Worm (Caenorhabditis elegans): ENCODE results near the gene srt-39.
A peak's percentile ranks its signal among the peaks of the same experiment; 100 is the strongest.

Gene srt-39

DNA sequence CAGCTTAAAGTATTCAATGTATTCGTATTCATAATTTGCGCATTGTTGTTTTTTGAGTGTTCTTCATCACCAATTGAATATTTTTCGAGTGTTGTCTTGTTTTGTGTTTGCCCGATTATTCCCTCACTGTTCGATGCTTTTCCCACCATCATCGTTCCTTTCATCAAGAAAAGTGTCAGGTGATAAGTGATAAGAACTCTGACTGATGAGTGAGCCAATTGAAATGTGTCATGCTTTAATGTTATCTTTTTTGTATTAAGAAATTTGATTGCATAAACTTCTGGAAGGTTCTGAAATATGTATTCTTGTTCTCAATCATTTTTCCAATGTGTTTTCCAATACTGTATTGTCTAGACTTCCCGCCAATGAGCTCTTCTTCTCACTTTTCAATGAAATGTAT is 9.3 kb upstream of the srt-39 start (continued):
- no peak for TF ChIP-seq mdl-1 (tag; optimal IDR thresholded peaks at IDR 0.05)
- TF ChIP-seq lin-39 (tag; optimal IDR thresholded peaks at IDR 0.05), result no peak
- no peak for TF ChIP-seq zip-2 (tag; optimal IDR thresholded peaks at IDR 0.05)
- TF ChIP-seq aha-1 (tag), result peak; percentile 90
- no peak for TF ChIP-seq nhr-10 (tag; optimal IDR thresholded peaks at IDR 0.05)

DNA sequence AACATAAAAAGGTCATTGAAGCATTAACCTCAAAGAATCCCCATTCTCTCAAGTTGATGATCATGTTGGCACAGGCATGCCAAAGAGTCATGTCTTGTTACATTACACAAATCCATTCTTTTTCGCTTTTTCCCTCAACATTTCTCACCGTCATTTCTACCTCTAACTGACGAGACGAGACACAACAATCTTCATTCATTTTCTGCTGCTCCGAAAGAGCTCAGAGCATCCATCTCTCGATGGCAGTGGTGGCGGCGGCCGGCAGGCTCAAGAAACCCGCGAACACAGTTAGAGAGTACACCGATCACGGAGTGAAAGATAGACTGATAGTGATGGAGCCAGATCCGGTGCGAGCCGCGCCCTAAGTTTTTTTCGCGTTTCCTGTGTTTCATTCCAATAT is 7.5 kb upstream of the srt-39 start:
- no peak for TF ChIP-seq Y105C5A.15 (GFP tag; IDR thresholded peaks at IDR 0.05)
- TF ChIP-seq Y75B8A.6 (GFP tag; IDR thresholded peaks at IDR 0.05), result no peak
- TF ChIP-seq lir-3 (tag; optimal IDR thresholded peaks at IDR 0.05), result no peak
- TF ChIP-seq php-3 (GFP tag; IDR thresholded peaks at IDR 0.05), result no peak
- TF ChIP-seq lin-13 (GFP tag; optimal IDR thresholded peaks at IDR 0.05), result no peak
- no peak for TF ChIP-seq ceh-32 (tag; optimal IDR thresholded peaks at IDR 0.05; ENCODE audit: poor library complexity)
- TF ChIP-seq lsy-2 (tag; optimal IDR thresholded peaks at IDR 0.05), result no peak
- no peak for TF ChIP-seq mep-1 (tag; optimal IDR thresholded peaks at IDR 0.05)
- TF ChIP-seq ceh-28 (tag; optimal IDR thresholded peaks at IDR 0.05), result no peak
- no peak for TF ChIP-seq daf-19 (GFP tag; conservative IDR thresholded peaks at IDR 0.05)
- TF ChIP-seq ztf-7 (tag; optimal IDR thresholded peaks at IDR 0.05), result no peak
- no peak for TF ChIP-seq unc-130 (GFP tag; optimal IDR thresholded peaks at IDR 0.05)
- no peak for TF ChIP-seq F44E2.7 (GFP tag; IDR thresholded peaks at IDR 0.05)
- peak; percentile 41 for TF ChIP-seq nhr-11 (tag; optimal IDR thresholded peaks at IDR 0.05)
- TF ChIP-seq set-16 (GFP tag; IDR thresholded peaks at IDR 0.05), result peak; percentile 54
- TF ChIP-seq nhr-111 (GFP tag; optimal IDR thresholded peaks at IDR 0.05), result no peak
- no peak for TF ChIP-seq saeg-2 (GFP tag; IDR thresholded peaks at IDR 0.05)
- no peak for TF ChIP-seq gei-8 (GFP tag; optimal IDR thresholded peaks at IDR 0.05)
- TF ChIP-seq lim-7 (GFP tag; IDR thresholded peaks at IDR 0.05), result no peak
- TF ChIP-seq F37D6.2 (tag; optimal IDR thresholded peaks at IDR 0.05), result no peak
- peak; percentile 44; the same call in 1 of the 2 replicates for TF ChIP-seq madf-9 (GFP tag; conservative IDR thresholded peaks at IDR 0.05)
- no peak for TF ChIP-seq cey-2 (tag; optimal IDR thresholded peaks at IDR 0.05; ENCODE audit: borderline replicate concordance, insufficient read depth)
- TF ChIP-seq arid-1 (GFP tag; conservative IDR thresholded peaks at IDR 0.05), result no peak
- TF ChIP-seq madf-5 (GFP tag; IDR thresholded peaks at IDR 0.05), result no peak
- peak in 1 of 2 experiments; percentile 12 for TF ChIP-seq daf-16 (GFP tag; optimal IDR thresholded peaks at IDR 0.05)
- TF ChIP-seq daf-16 (tag; optimal IDR thresholded peaks at IDR 0.05), result no peak
- no peak for TF ChIP-seq lin-29 (GFP tag; IDR thresholded peaks at IDR 0.05)
- no peak for TF ChIP-seq ceh-82 (tag; optimal IDR thresholded peaks at IDR 0.05)
- TF ChIP-seq rbr-2 (tag; optimal IDR thresholded peaks at IDR 0.05), result no peak
- TF ChIP-seq pqm-1 (tag; optimal IDR thresholded peaks at IDR 0.05), result no peak
- TF ChIP-seq ZK337.2 (GFP tag; IDR thresholded peaks at IDR 0.05), result no peak
- no peak for TF ChIP-seq snpc-4 (tag; optimal IDR thresholded peaks at IDR 0.05)
- no peak for TF ChIP-seq nhr-25 (tag; optimal IDR thresholded peaks at IDR 0.05; ENCODE audit: borderline replicate concordance, insufficient read depth)
- TF ChIP-seq hif-1 (tag; optimal IDR thresholded peaks at IDR 0.05), result no peak
- TF ChIP-seq dmd-9 (GFP tag; IDR thresholded peaks at IDR 0.05), result no peak
- no peak for TF ChIP-seq attf-4 (tag; optimal IDR thresholded peaks at IDR 0.05)
- peak; percentile 50 for TF ChIP-seq hlh-11 (tag; optimal IDR thresholded peaks at IDR 0.05)
- no peak for TF ChIP-seq ceh-62 (tag; optimal IDR thresholded peaks at IDR 0.05)
- TF ChIP-seq mdl-1 (tag; optimal IDR thresholded peaks at IDR 0.05), result no peak
- no peak for TF ChIP-seq lin-39 (tag; optimal IDR thresholded peaks at IDR 0.05)
- TF ChIP-seq zfp-3 (GFP tag; conservative IDR thresholded peaks at IDR 0.05), result 0 out of 2 replicates have a peak, but pooled peaks have one; percentile 34
- 0 out of 2 replicates have a peak, but pooled peaks have one; percentile 10 for TF ChIP-seq ctbp-1 (GFP tag; IDR thresholded peaks at IDR 0.05)
- TF ChIP-seq nhr-48 (tag; optimal IDR thresholded peaks at IDR 0.05), result no peak
- TF ChIP-seq spr-3 (GFP tag; optimal IDR thresholded peaks at IDR 0.05), result no peak
- TF ChIP-seq unc-62 (GFP tag; optimal IDR thresholded peaks at IDR 0.05 in 1 of 2), result peak in 1 of 2 experiments; percentile 65
- TF ChIP-seq unc-62 (tag; optimal IDR thresholded peaks at IDR 0.05), result no peak

Data from whole organism, L4 larva.